Worm (Caenorhabditis elegans) whole organism, mixed stage, embryonic: ENCODE results near the gene C56C10.4.
"Not testable (repeated sequence)": the region's sequence is repeated elsewhere in the genome, so short reads cannot be mapped to it uniquely, and the experiment has no call there.

Experiments used
- M03D4.4 ChIP-seq: sonication (generic microtip); optimal IDR thresholded peaks from 2 replicates; lab custom pipeline; 2017; ENCODE audit warnings: mild to moderate bottlenecking, missing genetic modification characterization, missing compliant biosample characterization
- bed-3 ChIP-seq: fragments of 200-800 bp; sonication (Bioruptor generic); optimal IDR thresholded peaks from 3 replicates; lab custom pipeline; 2018; ENCODE audit warnings: mild to moderate bottlenecking, missing genetic modification characterization, moderate library complexity, missing compliant biosample characterization
- blmp-1 ChIP-seq: fragments of 150-350 bp; optimal IDR thresholded peaks from 2 replicates; lab custom pipeline; 2014; ENCODE audit warnings: missing biosample characterization, missing genetic modification characterization
- ceh-39 ChIP-seq: fragments of 150-350 bp; optimal IDR thresholded peaks from 2 replicates; lab custom pipeline; 2014; ENCODE audit warnings: missing biosample characterization, missing genetic modification characterization
- ceh-43 ChIP-seq: fragments of 200-800 bp; sonication (Bioruptor generic); optimal IDR thresholded peaks from 2 replicates; lab custom pipeline; 2018; ENCODE audit warnings: mild to moderate bottlenecking, missing genetic modification characterization, moderate library complexity, missing compliant biosample characterization
- ceh-83 ChIP-seq: fragments of 200-800 bp; sonication (Bioruptor generic); optimal IDR thresholded peaks from 2 replicates; lab custom pipeline; 2018; ENCODE audit warnings: mild to moderate bottlenecking, missing genetic modification characterization, missing compliant biosample characterization
- ces-1 ChIP-seq: fragments of 150-350 bp; optimal IDR thresholded peaks from 2 replicates; lab custom pipeline; 2014; ENCODE audit warnings: missing biosample characterization, missing genetic modification reagents, missing genetic modification characterization
- cnd-1 ChIP-seq: fragments of 200-800 bp; sonication (Bioruptor generic); optimal IDR thresholded peaks from 2 replicates; lab custom pipeline; 2018; ENCODE audit warnings: mild to moderate bottlenecking, missing genetic modification characterization, missing compliant biosample characterization
- drap-1 ChIP-seq: fragments of 200-800 bp; sonication (Bioruptor generic); optimal IDR thresholded peaks from 3 replicates; lab custom pipeline; 2018; ENCODE audit warnings: mild to moderate bottlenecking, missing genetic modification characterization, missing compliant biosample characterization
- elt-1 ChIP-seq: sonication (generic microtip); optimal IDR thresholded peaks from 2 replicates; lab custom pipeline; 2017; ENCODE audit warnings: missing genetic modification characterization, mild to moderate bottlenecking, missing compliant biosample characterization, antibody characterized with exemption, moderate library complexity, borderline replicate concordance; ENCODE audit not compliant: insufficient read depth
- elt-3 ChIP-seq: fragments of 150-350 bp; optimal IDR thresholded peaks from 2 replicates; lab custom pipeline; 2014; ENCODE audit warnings: missing biosample characterization, missing genetic modification characterization
- flh-1 ChIP-seq: fragments of 200-800 bp; sonication (Bioruptor generic); optimal IDR thresholded peaks from 2 replicates; lab custom pipeline; 2018; ENCODE audit warnings: mild to moderate bottlenecking, missing genetic modification characterization, moderate library complexity, missing compliant biosample characterization
- hlh-1 ChIP-seq: fragments of 150-350 bp; optimal IDR thresholded peaks from 2 replicates; lab custom pipeline; 2014; ENCODE audit warnings: missing biosample characterization, missing genetic modification reagents, missing genetic modification characterization
- lin-13 ChIP-seq: fragments of 150-350 bp; optimal IDR thresholded peaks from 2 replicates; lab custom pipeline; 2014; ENCODE audit warnings: missing biosample characterization, missing genetic modification characterization
- lin-32 ChIP-seq: fragments of 200-800 bp; sonication (Bioruptor generic); optimal IDR thresholded peaks from 2 replicates; lab custom pipeline; 2018; ENCODE audit warnings: mild to moderate bottlenecking, missing genetic modification characterization, missing compliant biosample characterization
- lsy-2 ChIP-seq: fragments of 150-350 bp; optimal IDR thresholded peaks from 2 replicates; lab custom pipeline; 2014; ENCODE audit warnings: missing biosample characterization, missing genetic modification characterization
- mab-5 ChIP-seq: fragments of 150-350 bp; optimal IDR thresholded peaks from 2 replicates; lab custom pipeline; 2014; ENCODE audit warnings: missing biosample characterization, missing genetic modification characterization
- mep-1 ChIP-seq: fragments of 150-350 bp; optimal IDR thresholded peaks from 2 replicates; lab custom pipeline; 2017; ENCODE audit warnings: missing biosample characterization, missing genetic modification reagents, missing genetic modification characterization, inconsistent platforms
- mls-2 ChIP-seq: sonication (generic microtip); optimal IDR thresholded peaks from 2 replicates; lab custom pipeline; 2016; ENCODE audit warnings: mild to moderate bottlenecking, missing genetic modification characterization, moderate library complexity, missing compliant biosample characterization
- nhr-12 ChIP-seq: fragments of 150-350 bp; optimal IDR thresholded peaks from 2 replicates; lab custom pipeline; 2014; ENCODE audit warnings: missing biosample characterization, missing genetic modification characterization
- nhr-2 ChIP-seq: fragments of 150-350 bp; optimal IDR thresholded peaks from 2 replicates; lab custom pipeline; 2014; ENCODE audit warnings: missing biosample characterization, missing genetic modification characterization
- nhr-237 ChIP-seq: fragments of 150-350 bp; optimal IDR thresholded peaks from 2 replicates; lab custom pipeline; 2014; ENCODE audit warnings: missing biosample characterization, missing genetic modification characterization
- nhr-28 ChIP-seq: fragments of 150-350 bp; optimal IDR thresholded peaks from 2 replicates; lab custom pipeline; 2014; ENCODE audit warnings: missing biosample characterization, missing genetic modification characterization
- nhr-76 ChIP-seq: sonication (generic microtip); optimal IDR thresholded peaks from 2 replicates; lab custom pipeline; 2017; ENCODE audit warnings: missing biosample characterization, missing genetic modification characterization
- pha-4 ChIP-seq: fragments of 150-350 bp; optimal IDR thresholded peaks from 2 replicates; lab custom pipeline; 2018; ENCODE audit warnings: missing biosample characterization, missing genetic modification reagents, missing genetic modification characterization
- snpc-4 ChIP-seq: fragments of 150-350 bp; optimal IDR thresholded peaks from 2 replicates; lab custom pipeline; 2014; ENCODE audit warnings: missing biosample characterization, missing genetic modification characterization
- sptf-1 ChIP-seq: sonication (generic microtip); optimal IDR thresholded peaks from 2 replicates; lab custom pipeline; 2017; ENCODE audit warnings: mild to moderate bottlenecking, missing genetic modification characterization, moderate library complexity, missing compliant biosample characterization
- tbx-8 ChIP-seq: fragments of 200-800 bp; sonication (Bioruptor generic); optimal IDR thresholded peaks from 2 replicates; lab custom pipeline; 2018; ENCODE audit warnings: mild to moderate bottlenecking, missing genetic modification characterization, moderate library complexity, missing compliant biosample characterization
- unc-120 ChIP-seq: sonication (generic microtip); optimal IDR thresholded peaks from 2 replicates; lab custom pipeline; 2017; ENCODE audit warnings: missing genetic modification characterization, missing compliant biosample characterization; ENCODE audit not compliant: poor library complexity, severe bottlenecking
- unc-39 ChIP-seq: fragments of 150-350 bp; optimal IDR thresholded peaks from 2 replicates; lab custom pipeline; 2014; ENCODE audit warnings: missing biosample characterization, missing genetic modification characterization
- unc-62 ChIP-seq: fragments of 150-350 bp; optimal IDR thresholded peaks from 2 replicates; lab custom pipeline; 2014; ENCODE audit warnings: missing biosample characterization, missing genetic modification reagents, missing genetic modification characterization
- zip-8 ChIP-seq: fragments of 150-350 bp; optimal IDR thresholded peaks from 2 replicates; lab custom pipeline; 2014; ENCODE audit warnings: missing biosample characterization, missing genetic modification characterization
- ztf-11 ChIP-seq: fragments of 150-350 bp; optimal IDR thresholded peaks from 2 replicates; lab custom pipeline; 2014; ENCODE audit warnings: missing biosample characterization, missing genetic modification characterization

Gene C56C10.4

ce11 chrII:6621886-6622285 lies 39.0 kb downstream of the C56C10.4 start, which contains the start of gene F54H5.3:
TSS of gene F54H5.3 (plus strand) at chrII:6622186.
- TF ChIP-seq ceh-83 (GFP tag; lab: Kevin White, UChicago) (no peak), hlh-1 (no peak), ceh-43 (GFP tag; lab: Kevin White, UChicago) (no peak), blmp-1 (tag; lab: Kevin White, UChicago) (no peak), pha-4 (tag; lab: Kevin White, UChicago) (no peak), snpc-4 (tag; lab: Kevin White, UChicago) (no peak), lin-13 (tag; lab: Kevin White, UChicago) (no peak), M03D4.4 (tag; lab: Kevin White, UChicago) (no peak), nhr-76 (tag; lab: Kevin White, UChicago) (no peak), mep-1 (no peak), tbx-8 (GFP tag; lab: Kevin White, UChicago) (no peak), drap-1 (GFP tag; lab: Kevin White, UChicago) (no peak), ces-1 (GFP tag; lab: Kevin White, UChicago) (no peak), bed-3 (GFP tag; lab: Kevin White, UChicago) (no peak), lsy-2 (tag; lab: Kevin White, UChicago) (no peak), unc-120 (tag; lab: Kevin White, UChicago) (no peak), elt-1 (no peak), lin-32 (GFP tag; lab: Kevin White, UChicago) (no peak), nhr-12 (tag; lab: Kevin White, UChicago) (no peak)

ce11 chrII:6625302-6625701 lies 42.4 kb downstream of the C56C10.4 start, which contains the start of gene F54H5.14:
TSS of gene F54H5.14 (minus strand) at chrII:6625402.
- TF ChIP-seq bed-3 (GFP tag; lab: Kevin White, UChicago): no peak
- TF ChIP-seq ceh-83 (GFP tag; lab: Kevin White, UChicago): no peak
- TF ChIP-seq ces-1 (GFP tag; lab: Kevin White, UChicago): no peak
- no peak for TF ChIP-seq elt-3 (tag; lab: Kevin White, UChicago)
- no peak for TF ChIP-seq ceh-43 (GFP tag; lab: Kevin White, UChicago)
- TF ChIP-seq mab-5: no peak
- no peak for TF ChIP-seq lin-13 (tag; lab: Kevin White, UChicago)
- no peak for TF ChIP-seq mls-2 (tag; lab: Kevin White, UChicago)

- TF ChIP-seq ceh-39, nhr-28, nhr-2 (tag; lab: Kevin White, UChicago): not testable (repeated sequence)
Measured at ce11 chrII:6627182-6627581, 44.3 kb downstream of the C56C10.4 start, which contains the start of the genes F54H5.5 and F54H5.2. TSS of gene F54H5.5 (minus strand) at chrII:6627282. TSS of gene F54H5.2 (plus strand) at chrII:6627484.

- TF ChIP-seq nhr-237 (tag; lab: Kevin White, UChicago) (no peak), flh-1 (GFP tag; lab: Kevin White, UChicago) (no peak), M03D4.4 (tag; lab: Kevin White, UChicago) (no peak), blmp-1 (tag; lab: Kevin White, UChicago) (no peak), cnd-1 (no peak), snpc-4 (tag; lab: Kevin White, UChicago) (no peak), nhr-76 (tag; lab: Kevin White, UChicago) (no peak), mep-1 (no peak), ces-1 (GFP tag; lab: Kevin White, UChicago) (no peak), unc-39 (tag; lab: Kevin White, UChicago) (no peak), mls-2 (tag; lab: Kevin White, UChicago) (no peak), tbx-8 (GFP tag; lab: Kevin White, UChicago) (no peak), drap-1 (GFP tag; lab: Kevin White, UChicago) (no peak), zip-8 (tag; lab: Kevin White, UChicago) (no peak), ceh-39 (tag; lab: Kevin White, UChicago) (no peak), lin-13 (tag; lab: Kevin White, UChicago) (no peak)
Measured at ce11 chrII:6628397-6628796, 45.5 kb downstream of the C56C10.4 start.

- no peak for TF ChIP-seq zip-8 (tag; lab: Kevin White, UChicago)
- TF ChIP-seq ztf-11: no peak
- TF ChIP-seq nhr-2 (tag; lab: Kevin White, UChicago): no peak
- no peak for TF ChIP-seq mep-1
- TF ChIP-seq nhr-237 (tag; lab: Kevin White, UChicago): no peak
- no peak for TF ChIP-seq ceh-83 (GFP tag; lab: Kevin White, UChicago)
- TF ChIP-seq elt-3 (tag; lab: Kevin White, UChicago): no peak
- TF ChIP-seq mab-5: no peak
- TF ChIP-seq cnd-1: no peak
- TF ChIP-seq ces-1 (GFP tag; lab: Kevin White, UChicago): no peak
- no peak for TF ChIP-seq lsy-2 (tag; lab: Kevin White, UChicago)
- TF ChIP-seq pha-4 (tag; lab: Kevin White, UChicago): no peak
- TF ChIP-seq unc-39 (tag; lab: Kevin White, UChicago): no peak
- TF ChIP-seq sptf-1 (tag; lab: Kevin White, UChicago): no peak
- TF ChIP-seq unc-120 (tag; lab: Kevin White, UChicago): no peak
- TF ChIP-seq nhr-76 (tag; lab: Kevin White, UChicago): no peak
- TF ChIP-seq M03D4.4 (tag; lab: Kevin White, UChicago): no peak
- no peak for TF ChIP-seq unc-62 (GFP tag; lab: Kevin White, UChicago)
- TF ChIP-seq elt-1: no peak
- TF ChIP-seq, all 35 proteins: peak for 0
Measured at ce11 chrII:6629775-6630174, 46.9 kb downstream of the C56C10.4 start.
